Worm (Caenorhabditis elegans): Measurements from ENCODE around the gene R09E10.8.

DNA sequence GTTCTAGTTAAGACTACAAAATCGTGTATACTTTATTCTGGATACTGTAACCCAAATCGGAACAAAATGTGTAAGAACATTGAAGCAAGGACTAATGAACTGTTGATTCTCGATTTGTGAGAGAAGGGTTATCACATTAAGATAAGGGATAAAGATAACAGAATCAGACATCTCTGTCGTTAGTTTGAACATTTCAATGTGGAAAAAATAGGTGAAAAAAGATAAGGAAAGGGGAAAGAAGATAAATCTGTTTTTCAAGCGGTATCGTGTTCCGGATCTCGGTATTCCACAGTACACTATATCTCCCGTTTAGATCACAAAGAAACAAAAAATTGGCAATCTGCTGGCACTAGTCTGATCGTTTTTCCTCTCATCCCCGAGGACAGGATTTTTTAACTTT, 49.2 kb downstream of the R09E10.8 start:
- no peak for TF ChIP-seq ets-7 (tag; optimal IDR thresholded peaks at IDR 0.05)
- no peak for TF ChIP-seq hmg-4 (GFP tag; optimal IDR thresholded peaks at IDR 0.05)
- TF ChIP-seq pes-1 (GFP tag; IDR thresholded peaks at IDR 0.05), result no peak
- TF ChIP-seq ama-1 (optimal IDR thresholded peaks at IDR 0.05), result no peak
- TF ChIP-seq flt-1 (GFP tag; IDR thresholded peaks at IDR 0.05), result no peak
- TF ChIP-seq hnd-1 (tag; optimal IDR thresholded peaks at IDR 0.05), result no peak
- no peak for TF ChIP-seq aly-1 (tag; optimal IDR thresholded peaks at IDR 0.05)
- no peak for TF ChIP-seq B0310.2 (tag; optimal IDR thresholded peaks at IDR 0.05)
- TF ChIP-seq tbx-37 (GFP tag; conservative IDR thresholded peaks at IDR 0.05), result no peak
- TF ChIP-seq sea-1 (GFP tag; conservative IDR thresholded peaks at IDR 0.05), result no peak
- TF ChIP-seq ceh-13 (GFP tag; optimal IDR thresholded peaks at IDR 0.05), result no peak
- no peak for TF ChIP-seq scrt-1 (GFP tag; IDR thresholded peaks at IDR 0.05)
- TF ChIP-seq tbx-11 (GFP tag; IDR thresholded peaks at IDR 0.05), result no peak
- no peak for TF ChIP-seq F13C5.2 (tag; optimal IDR thresholded peaks at IDR 0.05)

All from whole organism, early embryonic.